Worm (Caenorhabditis elegans) whole organism, mixed stage, embryonic: ENCODE data around the gene tdp-1.

Experiments
- ces-1 ChIP-seq: fragments of 150-350 bp; optimal IDR thresholded peaks from 2 replicates; lab custom pipeline; 2014; ENCODE audit warnings: missing biosample characterization, missing genetic modification reagents, missing genetic modification characterization
- elt-1 ChIP-seq: sonication (generic microtip); optimal IDR thresholded peaks from 2 replicates; lab custom pipeline; 2017; ENCODE audit warnings: missing genetic modification characterization, mild to moderate bottlenecking, missing compliant biosample characterization, antibody characterized with exemption, moderate library complexity, borderline replicate concordance; ENCODE audit not compliant: insufficient read depth
- lsy-2 ChIP-seq: fragments of 150-350 bp; optimal IDR thresholded peaks from 2 replicates; lab custom pipeline; 2014; ENCODE audit warnings: missing biosample characterization, missing genetic modification characterization
- nhr-2 ChIP-seq: fragments of 150-350 bp; optimal IDR thresholded peaks from 2 replicates; lab custom pipeline; 2014; ENCODE audit warnings: missing biosample characterization, missing genetic modification characterization
- nhr-237 ChIP-seq: fragments of 150-350 bp; optimal IDR thresholded peaks from 2 replicates; lab custom pipeline; 2014; ENCODE audit warnings: missing biosample characterization, missing genetic modification characterization
- nhr-28 ChIP-seq: fragments of 150-350 bp; optimal IDR thresholded peaks from 2 replicates; lab custom pipeline; 2014; ENCODE audit warnings: missing biosample characterization, missing genetic modification characterization
- unc-39 ChIP-seq: fragments of 150-350 bp; optimal IDR thresholded peaks from 2 replicates; lab custom pipeline; 2014; ENCODE audit warnings: missing biosample characterization, missing genetic modification characterization

ce11 chrII:8961450-8961849, 36.2 kb upstream of the tdp-1 start:
- no peak for TF ChIP-seq lsy-2
- no peak for TF ChIP-seq ces-1 (GFP tag; lab: Kevin White, UChicago)
- TF ChIP-seq elt-1 (tag; lab: Kevin White, UChicago), result no peak
- TF ChIP-seq unc-39 (tag; lab: Kevin White, UChicago), result no peak
- TF ChIP-seq nhr-28, result no peak
- no peak for TF ChIP-seq nhr-2 (tag; lab: Kevin White, UChicago)
- no peak for TF ChIP-seq nhr-237 (tag; lab: Kevin White, UChicago)
